Worm (Caenorhabditis elegans): ENCODE measurements around the gene gar-2.

DNA sequence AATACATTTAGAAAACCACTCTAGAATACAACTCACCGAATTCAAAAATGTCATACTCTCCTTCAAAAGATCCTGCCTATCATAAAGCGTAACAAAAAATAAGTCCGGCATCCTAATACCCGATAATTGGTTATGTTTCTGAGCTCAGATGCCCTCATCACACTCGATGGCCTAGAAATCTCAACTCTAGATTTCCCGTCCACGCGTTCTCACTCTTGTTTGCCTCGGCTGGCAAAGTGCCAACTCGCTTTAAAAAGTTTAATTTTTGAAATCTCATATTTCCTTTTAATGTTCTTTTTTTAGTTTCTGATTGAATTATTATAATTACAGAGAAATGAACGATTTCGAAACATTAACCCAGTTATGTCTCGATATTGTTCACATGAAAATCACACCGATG is 58.5 kb downstream of the gar-2 start, which contains the start of the genes C56G2.15 and thoc-2:
- no peak for TF ChIP-seq dao-5 (tag; optimal IDR thresholded peaks at IDR 0.05)
- TF ChIP-seq W03F9.2 (tag; optimal IDR thresholded peaks at IDR 0.05) = no peak
- no peak for TF ChIP-seq him-1 (tag; optimal IDR thresholded peaks at IDR 0.05)
